Fruit fly (Drosophila melanogaster): ENCODE data around the gene Wnt5.

The Wnt5 gene

DNA sequence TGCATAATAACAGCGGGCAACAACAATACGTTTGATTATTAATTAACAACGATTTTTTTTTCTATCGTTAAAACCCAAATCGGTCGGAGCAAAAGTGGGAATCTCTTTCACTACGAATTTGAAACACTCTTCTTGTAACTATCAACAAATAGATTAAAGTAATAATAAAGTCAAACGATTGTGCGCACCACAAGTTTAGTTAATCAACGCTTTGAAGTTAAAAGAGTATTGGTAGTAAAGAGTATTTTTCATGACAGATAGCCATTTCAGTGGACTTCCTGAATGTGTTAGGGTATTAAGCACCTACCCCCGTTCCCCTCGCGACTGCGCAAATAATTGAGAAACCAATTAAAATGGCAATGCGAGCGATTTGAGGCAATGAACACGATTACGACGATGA, 41.6 kb upstream of the Wnt5 start:
- TF ChIP-seq Pif1B (GFP tag; optimal IDR thresholded peaks at IDR 0.05): peak; percentile 29
- peak; percentile 37 for TF ChIP-seq CG17806 (tag; optimal IDR thresholded peaks at IDR 0.05)
- peak; percentile 56 for TF ChIP-seq CG14655 (GFP tag; optimal IDR thresholded peaks at IDR 0.05)
- TF ChIP-seq EcR (GFP tag; optimal IDR thresholded peaks at IDR 0.05): no peak
- peak; percentile 29 for TF ChIP-seq CG8159 (tag; optimal IDR thresholded peaks at IDR 0.05)
- no peak for TF ChIP-seq D1 (tag; optimal IDR thresholded peaks at IDR 0.05)
- TF ChIP-seq fd96Ca (GFP tag; IDR thresholded peaks at IDR 0.05): peak; percentile 94
- TF ChIP-seq CG13204 (GFP tag; optimal IDR thresholded peaks at IDR 0.05): no peak
- TF ChIP-seq CG12605 (GFP tag; IDR thresholded peaks at IDR 0.05): peak; percentile 63
- peak; percentile 59; the same call in 1 of the 2 replicates for TF ChIP-seq CG10348 (GFP tag; IDR thresholded peaks at IDR 0.05)
- peak; percentile 59 for TF ChIP-seq Pif1A (GFP tag; optimal IDR thresholded peaks at IDR 0.05)
- TF ChIP-seq CG32121 (GFP tag; IDR thresholded peaks at IDR 0.05): peak; percentile 92
- peak; percentile 39 for TF ChIP-seq CG15710 (tag; optimal IDR thresholded peaks at IDR 0.05)
- TF ChIP-seq CG34367 (tag; optimal IDR thresholded peaks at IDR 0.05): peak; percentile 41
- peak; percentile 23 for TF ChIP-seq Snoo (tag; optimal IDR thresholded peaks at IDR 0.05)
- TF ChIP-seq CG8301 (tag; optimal IDR thresholded peaks at IDR 0.05): peak; percentile 57
- peak; percentile 94 for TF ChIP-seq CG4496 (GFP tag; IDR thresholded peaks at IDR 0.05)
- peak; percentile 40 for TF ChIP-seq CG9948 (tag; optimal IDR thresholded peaks at IDR 0.05)
- TF ChIP-seq rn (GFP tag; IDR thresholded peaks at IDR 0.05): peak; percentile 81
- TF ChIP-seq gl (tag; optimal IDR thresholded peaks at IDR 0.05): no peak
- peak; percentile 91 for TF ChIP-seq Ets98B (GFP tag; IDR thresholded peaks at IDR 0.05)

DNA sequence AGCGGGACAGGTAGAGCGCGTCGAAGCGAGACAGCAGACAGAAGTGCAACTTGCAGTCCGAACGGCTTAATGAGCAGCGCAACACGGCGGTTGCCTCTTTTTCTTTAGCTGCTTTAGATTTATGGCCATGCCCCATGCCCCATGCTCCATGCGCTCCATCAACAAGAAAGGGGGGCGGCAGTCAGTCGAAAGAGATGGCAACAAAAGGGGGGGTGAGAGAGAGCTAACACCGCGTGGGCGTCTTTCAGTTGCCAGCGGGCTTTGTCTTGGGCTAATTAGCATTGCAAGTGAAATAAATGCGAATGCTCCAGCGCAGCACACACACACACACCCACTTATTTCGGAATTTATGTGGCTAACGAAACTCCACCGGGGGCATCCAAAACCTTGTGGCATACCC, 40.0 kb upstream of the Wnt5 start:
- TF ChIP-seq Pif1B (GFP tag; optimal IDR thresholded peaks at IDR 0.05): no peak
- no peak for TF ChIP-seq fd96Ca (GFP tag; IDR thresholded peaks at IDR 0.05)
- no peak for TF ChIP-seq CG17806 (tag; optimal IDR thresholded peaks at IDR 0.05)
- no peak for TF ChIP-seq CG8301 (tag; optimal IDR thresholded peaks at IDR 0.05)
- TF ChIP-seq gl (tag; optimal IDR thresholded peaks at IDR 0.05): no peak
- TF ChIP-seq Snoo (tag; optimal IDR thresholded peaks at IDR 0.05): no peak
- no peak for TF ChIP-seq rn (GFP tag; IDR thresholded peaks at IDR 0.05)
- no peak for TF ChIP-seq CG8159 (tag; optimal IDR thresholded peaks at IDR 0.05)
- no peak for TF ChIP-seq CG4496 (GFP tag; IDR thresholded peaks at IDR 0.05)
- no peak for TF ChIP-seq CG12605 (GFP tag; IDR thresholded peaks at IDR 0.05)
- no peak for TF ChIP-seq CG15710 (tag; optimal IDR thresholded peaks at IDR 0.05)
- no peak for TF ChIP-seq CG9948 (tag; optimal IDR thresholded peaks at IDR 0.05)
- TF ChIP-seq CG10348 (GFP tag; IDR thresholded peaks at IDR 0.05): no peak
- no peak for TF ChIP-seq CG34367 (tag; optimal IDR thresholded peaks at IDR 0.05)
- no peak for TF ChIP-seq CG32121 (GFP tag; IDR thresholded peaks at IDR 0.05)
- no peak for TF ChIP-seq EcR (GFP tag; optimal IDR thresholded peaks at IDR 0.05)
- TF ChIP-seq CG14655 (GFP tag; optimal IDR thresholded peaks at IDR 0.05): no peak
- TF ChIP-seq D1 (tag; optimal IDR thresholded peaks at IDR 0.05): no peak

DNA sequence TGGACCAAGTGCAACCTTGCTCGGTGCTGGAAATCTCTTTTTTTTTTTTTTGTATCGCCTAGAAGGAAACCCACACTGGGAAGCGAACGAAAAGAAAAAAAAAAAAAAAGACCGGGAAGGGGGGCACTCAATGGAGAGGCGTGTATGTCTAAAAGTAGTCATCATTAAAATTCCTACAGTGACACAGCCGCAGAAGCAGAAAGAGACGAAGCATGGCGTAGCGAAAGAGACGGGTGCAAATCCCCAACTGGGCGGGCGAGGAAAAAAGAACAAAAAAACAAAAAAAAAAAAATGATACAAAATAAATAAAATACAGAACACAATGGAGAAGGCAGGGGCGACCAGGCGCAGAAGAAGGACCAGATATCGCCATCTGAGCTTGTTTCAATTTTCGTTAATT, 39.5 kb upstream of the Wnt5 start:
- TF ChIP-seq CG14655 (GFP tag; optimal IDR thresholded peaks at IDR 0.05) (peak; percentile 39), CG12605 (GFP tag; IDR thresholded peaks at IDR 0.05) (peak; percentile 18; the same call in 1 of the 2 replicates), Pif1A (GFP tag; optimal IDR thresholded peaks at IDR 0.05) (peak; percentile 64), fd96Ca (GFP tag; IDR thresholded peaks at IDR 0.05) (no peak), D1 (tag; optimal IDR thresholded peaks at IDR 0.05) (no peak), CG9948 (tag; optimal IDR thresholded peaks at IDR 0.05) (peak; percentile 61), Pif1B (GFP tag; optimal IDR thresholded peaks at IDR 0.05) (peak; percentile 55), CG10348 (GFP tag; IDR thresholded peaks at IDR 0.05) (no peak), gl (tag; optimal IDR thresholded peaks at IDR 0.05) (peak; percentile 76), CG17806 (tag; optimal IDR thresholded peaks at IDR 0.05) (peak; percentile 58), CG15710 (tag; optimal IDR thresholded peaks at IDR 0.05) (peak; percentile 66), CG34367 (tag; optimal IDR thresholded peaks at IDR 0.05) (peak; percentile 62), CG4496 (GFP tag; IDR thresholded peaks at IDR 0.05) (0 out of 3 replicates have a peak, but pooled peaks have one; percentile 16), CG13204 (GFP tag; optimal IDR thresholded peaks at IDR 0.05) (peak; percentile 64), CG8159 (tag; optimal IDR thresholded peaks at IDR 0.05) (peak; percentile 70)

DNA sequence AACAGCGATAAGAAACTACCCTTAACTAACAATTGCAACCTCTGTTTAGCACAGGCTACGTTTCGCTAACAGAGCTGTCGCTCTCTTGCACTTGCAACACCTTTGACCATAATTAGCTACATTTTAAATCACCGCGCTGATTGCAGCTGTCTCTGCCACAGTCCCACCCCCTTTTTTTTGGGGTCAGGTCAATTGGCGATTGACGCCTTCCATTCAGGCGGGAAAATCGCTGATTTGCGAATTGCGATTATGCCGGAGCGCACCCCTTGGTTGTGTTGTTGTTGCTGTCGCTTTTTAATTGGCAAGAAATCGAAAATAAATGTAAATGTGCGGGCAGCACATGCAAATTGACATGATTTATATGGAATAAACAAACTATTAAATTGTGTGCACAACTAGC, 38.1 kb upstream of the Wnt5 start:
- TF ChIP-seq CG13204 (GFP tag; optimal IDR thresholded peaks at IDR 0.05): no peak
- TF ChIP-seq rn (GFP tag; IDR thresholded peaks at IDR 0.05): no peak
- no peak for TF ChIP-seq Pif1B (GFP tag; optimal IDR thresholded peaks at IDR 0.05)
- TF ChIP-seq CG14655 (GFP tag; optimal IDR thresholded peaks at IDR 0.05): no peak
- no peak for TF ChIP-seq D1 (tag; optimal IDR thresholded peaks at IDR 0.05)
- no peak for TF ChIP-seq fd96Ca (GFP tag; IDR thresholded peaks at IDR 0.05)
- TF ChIP-seq Snoo (tag; optimal IDR thresholded peaks at IDR 0.05): no peak
- no peak for TF ChIP-seq CG32121 (GFP tag; IDR thresholded peaks at IDR 0.05)
- TF ChIP-seq CG4496 (GFP tag; IDR thresholded peaks at IDR 0.05): no peak
- no peak for TF ChIP-seq EcR (GFP tag; optimal IDR thresholded peaks at IDR 0.05)
- TF ChIP-seq Pif1A (GFP tag; optimal IDR thresholded peaks at IDR 0.05): no peak
- no peak for TF ChIP-seq CG34367 (tag; optimal IDR thresholded peaks at IDR 0.05)
- no peak for TF ChIP-seq CG8159 (tag; optimal IDR thresholded peaks at IDR 0.05)
- TF ChIP-seq CG15710 (tag; optimal IDR thresholded peaks at IDR 0.05): no peak
- no peak for TF ChIP-seq CG10348 (GFP tag; IDR thresholded peaks at IDR 0.05)
- no peak for TF ChIP-seq CG9948 (tag; optimal IDR thresholded peaks at IDR 0.05)
- no peak for TF ChIP-seq Ets98B (GFP tag; IDR thresholded peaks at IDR 0.05)

DNA sequence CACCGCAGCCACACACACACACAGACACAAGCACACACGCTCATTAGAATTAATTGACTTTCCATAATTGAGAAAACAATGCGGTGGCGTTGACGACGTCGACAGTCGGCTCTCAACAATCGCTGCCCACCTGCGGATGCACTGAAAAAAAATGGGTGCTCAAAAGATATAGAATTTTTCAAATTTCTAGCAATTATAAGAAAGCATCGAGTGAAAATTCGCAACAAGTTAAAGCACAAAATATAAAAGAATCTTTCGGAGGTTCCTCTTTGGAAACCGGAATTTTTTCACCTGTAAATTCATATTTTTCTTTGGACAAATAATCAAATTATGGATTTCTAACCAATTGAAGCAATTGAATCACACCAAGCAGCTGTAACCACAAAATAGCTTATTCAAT, 36.7 kb upstream of the Wnt5 start:
- TF ChIP-seq CG15710 (tag; optimal IDR thresholded peaks at IDR 0.05): no peak
- TF ChIP-seq CG14655 (GFP tag; optimal IDR thresholded peaks at IDR 0.05): peak; percentile 63
- TF ChIP-seq CG17806 (tag; optimal IDR thresholded peaks at IDR 0.05): peak; percentile 12
- TF ChIP-seq Pif1A (GFP tag; optimal IDR thresholded peaks at IDR 0.05): peak; percentile 45
- TF ChIP-seq rn (GFP tag; IDR thresholded peaks at IDR 0.05): peak; percentile 54; the same call in 1 of the 2 replicates
- TF ChIP-seq CG32121 (GFP tag; IDR thresholded peaks at IDR 0.05): peak; percentile 69
- no peak for TF ChIP-seq CG13204 (GFP tag; optimal IDR thresholded peaks at IDR 0.05)
- peak; percentile 48 for TF ChIP-seq CG12605 (GFP tag; IDR thresholded peaks at IDR 0.05)
- no peak for TF ChIP-seq CG34367 (tag; optimal IDR thresholded peaks at IDR 0.05)
- no peak for TF ChIP-seq Snoo (tag; optimal IDR thresholded peaks at IDR 0.05)
- TF ChIP-seq fd96Ca (GFP tag; IDR thresholded peaks at IDR 0.05): peak; percentile 50; the same call in 1 of the 3 replicates
- TF ChIP-seq CG10348 (GFP tag; IDR thresholded peaks at IDR 0.05): no peak
- no peak for TF ChIP-seq D1 (tag; optimal IDR thresholded peaks at IDR 0.05)
- no peak for TF ChIP-seq Pif1B (GFP tag; optimal IDR thresholded peaks at IDR 0.05)
- TF ChIP-seq Ets98B (GFP tag; IDR thresholded peaks at IDR 0.05): peak; percentile 75
- peak; percentile 11 for TF ChIP-seq CG8159 (tag; optimal IDR thresholded peaks at IDR 0.05)
- peak; percentile 83 for TF ChIP-seq CG4496 (GFP tag; IDR thresholded peaks at IDR 0.05)
- peak; percentile 47 for TF ChIP-seq CG8301 (tag; optimal IDR thresholded peaks at IDR 0.05)
- peak; percentile 8 for TF ChIP-seq CG9948 (tag; optimal IDR thresholded peaks at IDR 0.05)
- no peak for TF ChIP-seq gl (tag; optimal IDR thresholded peaks at IDR 0.05)
- TF ChIP-seq EcR (GFP tag; optimal IDR thresholded peaks at IDR 0.05): no peak
